Worm (Caenorhabditis elegans) whole organism, late embryonic: Measurements from ENCODE around the gene F36H5.13.

Experiments used
- ceh-14 ChIP-seq: sonication (generic microtip); optimal IDR thresholded peaks from 2 replicates; lab custom pipeline; 2016; ENCODE audit warnings: missing genotype, missing genetic modification characterization, missing compliant biosample characterization
- ceh-18 ChIP-seq: sonication (generic microtip); optimal IDR thresholded peaks from 2 replicates; lab custom pipeline; 2016; ENCODE audit warnings: missing genetic modification characterization, missing compliant biosample characterization
- ceh-19 ChIP-seq: fragments of 200-800 bp; sonication (Bioruptor generic); optimal IDR thresholded peaks from 2 replicates; lab custom pipeline; 2018; ENCODE audit warnings: mild to moderate bottlenecking, missing genetic modification characterization, missing compliant biosample characterization
- ceh-22 ChIP-seq: sonication (generic microtip); optimal IDR thresholded peaks from 2 replicates; lab custom pipeline; 2017; ENCODE audit warnings: missing biosample characterization, missing genetic modification characterization
- ceh-24 ChIP-seq: sonication (generic microtip); optimal IDR thresholded peaks from 2 replicates; lab custom pipeline; 2016; ENCODE audit warnings: mild to moderate bottlenecking, missing genetic modification characterization, missing compliant biosample characterization
- ceh-48 ChIP-seq: sonication (generic microtip); optimal IDR thresholded peaks from 2 replicates; lab custom pipeline; 2016; ENCODE audit warnings: missing genetic modification characterization, inconsistent platforms, missing compliant biosample characterization
- ceh-6 ChIP-seq: fragments of 200-800 bp; sonication (Bioruptor generic); optimal IDR thresholded peaks from 2 replicates; lab custom pipeline; 2018; ENCODE audit warnings: mild to moderate bottlenecking, missing genetic modification characterization, missing compliant biosample characterization
- dve-1 ChIP-seq: sonication (generic microtip); optimal IDR thresholded peaks from 2 replicates; lab custom pipeline; 2017; ENCODE audit warnings: antibody characterized with exemption, mild to moderate bottlenecking, missing genetic modification characterization, missing compliant biosample characterization
- elt-2 ChIP-seq: sonication (generic microtip); optimal IDR thresholded peaks from 2 replicates; lab custom pipeline; 2016; ENCODE audit warnings: missing genetic modification reagents, missing genetic modification characterization, missing compliant biosample characterization
- elt-4 ChIP-seq: sonication (generic microtip); optimal IDR thresholded peaks from 2 replicates; lab custom pipeline; 2016; ENCODE audit warnings: missing genetic modification characterization, missing compliant biosample characterization
- fax-1 ChIP-seq: sonication (generic microtip); optimal IDR thresholded peaks from 2 replicates; lab custom pipeline; 2016; ENCODE audit warnings: missing genotype, missing genetic modification characterization, missing compliant biosample characterization
- fkh-10 ChIP-seq: fragments of 150-350 bp; optimal IDR thresholded peaks from 2 replicates; lab custom pipeline; 2014; ENCODE audit warnings: missing biosample characterization, missing genetic modification reagents, missing genetic modification characterization
- fkh-6 ChIP-seq: sonication (generic microtip); optimal IDR thresholded peaks from 2 replicates; lab custom pipeline; 2016; ENCODE audit warnings: missing genetic modification characterization, missing compliant biosample characterization
- hlh-13 ChIP-seq: fragments of 200-800 bp; sonication (Bioruptor generic); optimal IDR thresholded peaks from 2 replicates; lab custom pipeline; 2018; ENCODE audit warnings: mild to moderate bottlenecking, missing genetic modification characterization, missing compliant biosample characterization
- hlh-15 ChIP-seq: sonication (generic microtip); optimal IDR thresholded peaks from 2 replicates; lab custom pipeline; 2016; ENCODE audit warnings: missing genetic modification characterization, missing compliant biosample characterization
- hlh-6 ChIP-seq: sonication (generic microtip); optimal IDR thresholded peaks from 2 replicates; lab custom pipeline; 2016; ENCODE audit warnings: missing genotype, missing genetic modification characterization, missing compliant biosample characterization
- hlh-8 ChIP-seq: sonication (generic microtip); optimal IDR thresholded peaks from 2 replicates; lab custom pipeline; 2016; ENCODE audit warnings: missing genotype, missing genetic modification characterization, missing compliant biosample characterization
- lim-6 ChIP-seq: sonication (generic microtip); optimal IDR thresholded peaks from 2 replicates; lab custom pipeline; 2016; ENCODE audit warnings: missing genetic modification characterization, missing compliant biosample characterization
- lin-11 ChIP-seq: fragments of 200-800 bp; sonication (Bioruptor generic); optimal IDR thresholded peaks from 2 replicates; lab custom pipeline; 2018; ENCODE audit warnings: mild to moderate bottlenecking, missing genetic modification characterization, missing compliant biosample characterization
- madf-2 ChIP-seq: sonication (generic microtip); optimal IDR thresholded peaks from 2 replicates; lab custom pipeline; 2017; ENCODE audit warnings: missing genetic modification characterization, missing compliant biosample characterization
- mec-3 ChIP-seq: sonication (generic microtip); optimal IDR thresholded peaks from 2 replicates; lab custom pipeline; 2016; ENCODE audit warnings: borderline replicate concordance, missing genetic modification characterization, missing compliant biosample characterization
- nfya-1 ChIP-seq: sonication (generic microtip); optimal IDR thresholded peaks from 2 replicates; lab custom pipeline; 2017; ENCODE audit warnings: missing genetic modification characterization, mild to moderate bottlenecking, missing compliant biosample characterization, antibody characterized with exemption, moderate library complexity
- nhr-232 ChIP-seq: sonication (generic microtip); optimal IDR thresholded peaks from 2 replicates; lab custom pipeline; 2016; ENCODE audit warnings: missing genetic modification characterization, missing compliant biosample characterization
- npax-4 ChIP-seq: sonication (generic microtip); optimal IDR thresholded peaks from 2 replicates; lab custom pipeline; 2016; ENCODE audit warnings: missing genetic modification characterization, missing compliant biosample characterization
- odd-2 ChIP-seq: sonication (generic microtip); optimal IDR thresholded peaks from 2 replicates; lab custom pipeline; 2017; ENCODE audit warnings: antibody characterized with exemption, mild to moderate bottlenecking, missing genetic modification characterization, missing compliant biosample characterization
- pag-3 ChIP-seq: sonication (generic microtip); optimal IDR thresholded peaks from 2 replicates; lab custom pipeline; 2016; ENCODE audit warnings: missing compliant biosample characterization, missing genetic modification characterization, borderline replicate concordance
- pha-4 ChIP-seq: fragments of 150-350 bp; optimal IDR thresholded peaks from 2 replicates; lab custom pipeline; 2018; ENCODE audit warnings: missing biosample characterization, missing genetic modification reagents, missing genetic modification characterization
- pros-1 ChIP-seq: fragments of 150-350 bp; optimal IDR thresholded peaks from 2 replicates; lab custom pipeline; 2014; ENCODE audit warnings: missing biosample characterization, missing genetic modification reagents, missing genetic modification characterization
- ref-2 ChIP-seq: sonication (generic microtip); optimal IDR thresholded peaks from 2 replicates; lab custom pipeline; 2016; ENCODE audit warnings: missing genetic modification characterization, missing compliant biosample characterization
- rnt-1 ChIP-seq: sonication (generic microtip); optimal IDR thresholded peaks from 2 replicates; lab custom pipeline; 2016; ENCODE audit warnings: missing genetic modification characterization, missing compliant biosample characterization
- sox-4 ChIP-seq: sonication (generic microtip); optimal IDR thresholded peaks from 2 replicates; lab custom pipeline; 2017; ENCODE audit warnings: mild to moderate bottlenecking, missing genetic modification characterization, inconsistent platforms, missing compliant biosample characterization
- tbx-7 ChIP-seq: sonication (generic microtip); optimal IDR thresholded peaks from 2 replicates; lab custom pipeline; 2016; ENCODE audit warnings: missing genotype, missing genetic modification characterization, missing compliant biosample characterization
- ttx-3 ChIP-seq: sonication (generic microtip); optimal IDR thresholded peaks from 2 replicates; lab custom pipeline; 2016; ENCODE audit warnings: missing genetic modification reagents, missing genetic modification characterization, missing compliant biosample characterization
- unc-3 ChIP-seq, 2 experiments: fragments of 200-800 bp in 1 of 2; sonication (Bioruptor generic) in 1 of 2; sonication (generic microtip) in 1 of 2; conservative IDR thresholded peaks in 1 of 2; optimal IDR thresholded peaks in 1 of 2; 2 replicates each; pipeline versions ENCODE4 v1.3.6 to Lab custom; 2016 to 2022; ENCODE audit warnings: missing compliant biosample characterization in 2 of 2, missing genetic modification characterization in 2 of 2, missing genetic modification reagents in 1 of 2
- unc-55 ChIP-seq: sonication (generic microtip); optimal IDR thresholded peaks from 2 replicates; lab custom pipeline; 2017; ENCODE audit warnings: missing biosample characterization, missing genetic modification reagents, missing genetic modification characterization
- unc-86 ChIP-seq: sonication (generic microtip); optimal IDR thresholded peaks from 2 replicates; lab custom pipeline; 2016; ENCODE audit warnings: missing genetic modification characterization, missing compliant biosample characterization
- ztf-16 ChIP-seq: sonication (generic microtip); optimal IDR thresholded peaks from 2 replicates; lab custom pipeline; 2017; ENCODE audit warnings: missing genetic modification characterization, missing compliant biosample characterization

F36H5.13 gene

ce11 chrII:1752990-1753389, 2.7 kb upstream of the F36H5.13 start, which contains the start of gene F36H5.9:
Gene F36H5.9, minus strand, starts transcription at chrII:1753090.
- TF ChIP-seq ztf-16 (tag; lab: Kevin White, UChicago): no peak
- no peak for TF ChIP-seq lim-6 (tag; lab: Kevin White, UChicago)
- TF ChIP-seq lin-11 (tag; lab: Kevin White, UChicago): no peak
- no peak for TF ChIP-seq dve-1 (tag; lab: Kevin White, UChicago)
- TF ChIP-seq ttx-3: no peak
- no peak for TF ChIP-seq fkh-6
- TF ChIP-seq nhr-232 (tag; lab: Kevin White, UChicago): no peak
- TF ChIP-seq unc-3 (GFP tag; conservative IDR thresholded peaks at IDR 0.05; lab: Robert Waterston, UW): no peak
- no peak for TF ChIP-seq unc-3 (tag; optimal IDR thresholded peaks at IDR 0.05; lab: Kevin White, UChicago)
- TF ChIP-seq ceh-48 (tag; lab: Kevin White, UChicago): no peak
- TF ChIP-seq, all 69 proteins: peak for 0

ce11 chrII:1744183-1744582, 6.1 kb downstream of the F36H5.13 start, which contains the start of gene clec-19:
Gene clec-19, plus strand, starts transcription at chrII:1744483.
- TF ChIP-seq ceh-24 (tag; lab: Kevin White, UChicago) (no peak), dve-1 (tag; lab: Kevin White, UChicago) (no peak), pha-4 (no peak), ceh-18 (no peak), nfya-1 (tag; lab: Kevin White, UChicago) (no peak), rnt-1 (tag; lab: Kevin White, UChicago) (no peak), hlh-6 (tag; lab: Kevin White, UChicago) (no peak), ceh-19 (GFP tag; lab: Kevin White, UChicago) (no peak), pros-1 (tag; lab: Kevin White, UChicago) (no peak), ztf-16 (tag; lab: Kevin White, UChicago) (no peak), npax-4 (tag; lab: Kevin White, UChicago) (no peak), elt-2 (tag; lab: Kevin White, UChicago) (no peak), fkh-10 (GFP tag; lab: Kevin White, UChicago) (no peak), hlh-13 (no peak), unc-55 (GFP tag; lab: Kevin White, UChicago) (no peak)

DNA sequence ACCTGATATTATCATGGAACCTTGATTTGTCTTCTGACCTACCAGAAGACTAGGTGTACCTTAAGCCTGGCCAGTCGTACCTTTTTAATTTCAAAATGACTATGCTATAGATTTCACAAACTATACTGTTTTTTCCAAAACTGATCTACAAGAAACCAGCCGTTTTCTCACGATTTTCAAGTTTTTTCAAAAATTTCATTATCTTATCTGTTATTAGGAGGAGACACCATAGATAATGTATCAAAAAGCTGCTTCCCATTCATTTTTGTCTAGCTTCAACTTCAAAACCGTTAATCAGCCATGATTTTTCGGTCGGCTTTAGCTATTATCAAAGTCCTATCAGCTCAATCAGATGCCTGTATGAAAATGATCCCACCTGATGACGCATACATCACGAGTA, 7.8 kb downstream of the F36H5.13 start, which contains the start of gene F36H5.12:
F36H5.12 (plus strand) TSS at position 301 of the 400 bp plus-strand sequence.
- no peak for TF ChIP-seq sox-4 (tag; lab: Kevin White, UChicago)
- no peak for TF ChIP-seq hlh-15 (tag; lab: Kevin White, UChicago)
- TF ChIP-seq unc-86 (tag; lab: Kevin White, UChicago): no peak
- TF ChIP-seq ceh-22: no peak
- TF ChIP-seq elt-2 (tag; lab: Kevin White, UChicago): no peak
- no peak for TF ChIP-seq pag-3 (tag; lab: Kevin White, UChicago)
- TF ChIP-seq hlh-8 (tag; lab: Kevin White, UChicago): no peak
- no peak for TF ChIP-seq hlh-13

ce11 chrII:1741248-1741647, 9.1 kb downstream of the F36H5.13 start, which contains the start of gene K07G6.1:
Gene K07G6.1, plus strand, starts transcription at chrII:1741548.
- TF ChIP-seq ceh-6 (GFP tag; lab: Kevin White, UChicago) (no peak), madf-2 (no peak), ceh-14 (tag; lab: Kevin White, UChicago) (no peak), elt-4 (tag; lab: Kevin White, UChicago) (no peak), ref-2 (tag; lab: Kevin White, UChicago) (no peak), odd-2 (no peak), tbx-7 (tag; lab: Kevin White, UChicago) (no peak), lim-6 (tag; lab: Kevin White, UChicago) (no peak), fax-1 (tag; lab: Kevin White, UChicago) (no peak), ceh-19 (GFP tag; lab: Kevin White, UChicago) (no peak), hlh-6 (tag; lab: Kevin White, UChicago) (no peak), nfya-1 (tag; lab: Kevin White, UChicago) (no peak), mec-3 (tag; lab: Kevin White, UChicago) (no peak), ceh-22 (no peak), fkh-10 (GFP tag; lab: Kevin White, UChicago) (no peak)
